Fruit fly (Drosophila melanogaster) whole organism, embryonic: Measurements from ENCODE around the gene CG42240.

ENCODE experiments used
- Bteb2 ChIP-seq: fragments of 200-800 bp; sonication (Bioruptor generic); optimal IDR thresholded peaks from 2 replicates; lab custom pipeline; 2016; ENCODE audit warnings: missing biosample characterization, missing genetic modification characterization
- CG10147 ChIP-seq: fragments of 200-800 bp; sonication (Bioruptor generic); optimal IDR thresholded peaks from 2 replicates; lab custom pipeline; 2019; ENCODE audit warnings: missing biosample characterization, mild to moderate bottlenecking, missing genetic modification characterization, moderate library complexity
- CG1024 ChIP-seq: fragments of 200-800 bp; sonication (Bioruptor generic); IDR thresholded peaks from 2 replicates; pipeline ENCODE4 v1.3.6; 2022; ENCODE audit warnings: missing biosample characterization, missing genetic modification characterization
- CG10979 ChIP-seq: fragments of 200-800 bp; sonication (Bioruptor generic); optimal IDR thresholded peaks from 2 replicates; lab custom pipeline; 2018; ENCODE audit warnings: missing biosample characterization, mild to moderate bottlenecking, missing genetic modification characterization, moderate library complexity
- CG12071 ChIP-seq: fragments of 200-800 bp; sonication (Bioruptor generic); optimal IDR thresholded peaks from 3 replicates; lab custom pipeline; 2018; ENCODE audit warnings: missing biosample characterization, mild to moderate bottlenecking, missing genetic modification characterization
- CG12104 ChIP-seq: fragments of 200-800 bp; sonication (Bioruptor generic); optimal IDR thresholded peaks from 3 replicates; lab custom pipeline; 2016; ENCODE audit warnings: missing biosample characterization, missing genetic modification characterization
- CG12219 ChIP-seq: fragments of 200-800 bp; sonication (Bioruptor generic); optimal IDR thresholded peaks from 3 replicates; lab custom pipeline; 2018; ENCODE audit warnings: missing biosample characterization, mild to moderate bottlenecking, missing genetic modification characterization
- CG13424 ChIP-seq: fragments of 200-800 bp; sonication (Bioruptor generic); optimal IDR thresholded peaks from 2 replicates; lab custom pipeline; 2019; ENCODE audit warnings: missing biosample characterization, mild to moderate bottlenecking, missing genetic modification characterization, moderate library complexity
- CG16813 ChIP-seq: fragments of 200-800 bp; sonication (Bioruptor generic); IDR thresholded peaks from 3 replicates; pipeline ENCODE4 v1.3.6; 2022; ENCODE audit warnings: missing biosample characterization, missing genetic modification characterization; ENCODE audit not compliant: partially characterized antibody
- CG17612 ChIP-seq: fragments of 200-800 bp; sonication (Bioruptor generic); IDR thresholded peaks from 2 replicates; pipeline ENCODE4 v1.3.6; 2022; ENCODE audit warnings: missing biosample characterization, missing genetic modification characterization
- CG1792 ChIP-seq: fragments of 200-800 bp; sonication (Bioruptor generic); optimal IDR thresholded peaks from 2 replicates; lab custom pipeline; 2016; ENCODE audit warnings: missing biosample characterization, missing genetic modification characterization
- CG34422 ChIP-seq: fragments of 200-800 bp; sonication (Bioruptor generic); IDR thresholded peaks from 3 replicates; pipeline ENCODE4 v1.3.6; 2022; ENCODE audit warnings: missing biosample characterization, missing genetic modification characterization
- CG4424 ChIP-seq: fragments of 200-800 bp; sonication (Bioruptor generic); optimal IDR thresholded peaks from 3 replicates; lab custom pipeline; 2016; ENCODE audit warnings: missing biosample characterization, missing genetic modification characterization
- CG5245 ChIP-seq: fragments of 200-800 bp; sonication (Bioruptor generic); optimal IDR thresholded peaks from 3 replicates; lab custom pipeline; 2016; ENCODE audit warnings: missing biosample characterization, missing genetic modification characterization
- CG6254 ChIP-seq: fragments of 200-800 bp; sonication (Bioruptor generic); optimal IDR thresholded peaks from 3 replicates; lab custom pipeline; 2017; ENCODE audit warnings: mild to moderate bottlenecking, missing biosample characterization, missing genetic modification reagents, missing genetic modification characterization
- CG7745 ChIP-seq: fragments of 200-800 bp; sonication (Bioruptor generic); optimal IDR thresholded peaks from 2 replicates; lab custom pipeline; 2018; ENCODE audit warnings: missing biosample characterization, mild to moderate bottlenecking, missing genetic modification characterization, moderate library complexity
- CG7839 ChIP-seq: fragments of 200-800 bp; sonication (Bioruptor generic); optimal IDR thresholded peaks from 3 replicates; lab custom pipeline; 2018; ENCODE audit warnings: missing biosample characterization, mild to moderate bottlenecking, missing genetic modification characterization, moderate library complexity
- CG9215 ChIP-seq: fragments of 200-800 bp; sonication (Bioruptor generic); IDR thresholded peaks from 2 replicates; pipeline ENCODE4 v1.3.6; 2022; ENCODE audit warnings: missing biosample characterization, missing genetic modification characterization
- CG9817 ChIP-seq: fragments of 200-800 bp; sonication (Bioruptor generic); optimal IDR thresholded peaks from 2 replicates; lab custom pipeline; 2018; ENCODE audit warnings: missing biosample characterization, mild to moderate bottlenecking, missing genetic modification characterization, moderate library complexity
- D19A ChIP-seq: fragments of 200-800 bp; optimal IDR thresholded peaks from 3 replicates; lab custom pipeline; 2019; ENCODE audit warnings: missing biosample characterization, mild to moderate bottlenecking, missing genetic modification characterization, moderate library complexity
- Dip3 ChIP-seq: fragments of 200-800 bp; sonication (Bioruptor generic); optimal IDR thresholded peaks from 3 replicates; lab custom pipeline; 2016; ENCODE audit warnings: missing biosample characterization, missing genetic modification characterization
- HHEX ChIP-seq: fragments of 200-800 bp; sonication (Bioruptor generic); optimal IDR thresholded peaks from 3 replicates; lab custom pipeline; 2017; ENCODE audit warnings: missing biosample characterization, mild to moderate bottlenecking, missing genetic modification characterization, missing genetic modification reagents
- HLH3B ChIP-seq: fragments of 200-800 bp; sonication (Bioruptor generic); IDR thresholded peaks from 2 replicates; pipeline ENCODE4 v1.3.6; 2022; ENCODE audit warnings: missing biosample characterization, missing genetic modification characterization
- HmgD ChIP-seq: fragments of 200-800 bp; sonication (Bioruptor generic); optimal IDR thresholded peaks from 3 replicates; lab custom pipeline; 2016; ENCODE audit warnings: missing biosample characterization, missing genetic modification characterization
- Hmx ChIP-seq: fragments of 200-800 bp; sonication (Bioruptor generic); optimal IDR thresholded peaks from 2 replicates; lab custom pipeline; 2016; ENCODE audit warnings: missing biosample characterization, missing genetic modification characterization
- Hr78 ChIP-seq, 2 experiments: fragments of 200-800 bp in 1 of 2; fragments of >200 bp in 1 of 2; sonication (Bioruptor generic) in 1 of 2; optimal IDR thresholded peaks; 2 replicates each; lab custom pipeline; 2017 to 2019; ENCODE audit warnings: missing biosample characterization in 2 of 2, missing genetic modification characterization in 2 of 2, mild to moderate bottlenecking in 1 of 2, moderate library complexity in 1 of 2
- Hsf ChIP-seq: fragments of 200-800 bp; sonication (Bioruptor generic); optimal IDR thresholded peaks from 3 replicates; lab custom pipeline; 2016; ENCODE audit warnings: missing biosample characterization, missing genetic modification characterization
- MBD-R2 ChIP-seq: fragments of 200-800 bp; sonication (Bioruptor generic); IDR thresholded peaks from 2 replicates; pipeline ENCODE4 v1.3.6; 2022; ENCODE audit warnings: missing biosample characterization, missing genetic modification characterization
- Rfx ChIP-seq: fragments of 200-800 bp; sonication (Bioruptor generic); IDR thresholded peaks from 2 replicates; pipeline ENCODE4 v1.3.6; 2022; ENCODE audit warnings: missing biosample characterization, missing genetic modification characterization
- ap ChIP-seq: fragments of 200-800 bp; sonication (Bioruptor generic); IDR thresholded peaks from 2 replicates; pipeline ENCODE4 v1.3.6; 2022; ENCODE audit warnings: missing biosample characterization, missing genetic modification characterization
- ara ChIP-seq: fragments of 200-800 bp; sonication (Bioruptor generic); IDR thresholded peaks from 2 replicates; pipeline ENCODE4 v1.3.6; 2022; ENCODE audit warnings: missing biosample characterization, missing genetic modification characterization
- ato ChIP-seq: fragments of 200-800 bp; sonication (Bioruptor generic); IDR thresholded peaks from 2 replicates; pipeline ENCODE4 v1.3.6; 2022; ENCODE audit warnings: missing biosample characterization, missing genetic modification characterization; ENCODE audit not compliant: partially characterized antibody
- bsh ChIP-seq, 2 experiments: fragments of 200-800 bp; sonication (Bioruptor generic); optimal IDR thresholded peaks; 2 replicates each; lab custom pipeline; 2017 to 2018; ENCODE audit warnings: mild to moderate bottlenecking in 2 of 2, missing biosample characterization in 2 of 2, missing genetic modification characterization in 2 of 2, moderate library complexity in 1 of 2
- chinmo ChIP-seq: fragments of 200-800 bp; sonication (Bioruptor generic); IDR thresholded peaks from 4 replicates; pipeline ENCODE4 v1.3.6; 2022; ENCODE audit warnings: missing biosample characterization, missing genetic modification characterization; ENCODE audit not compliant: partially characterized antibody
- ci ChIP-seq: fragments of 200-800 bp; sonication (Bioruptor generic); IDR thresholded peaks from 3 replicates; pipeline ENCODE4 v1.3.6; 2022; ENCODE audit warnings: missing biosample characterization, missing genetic modification characterization
- corto ChIP-seq: fragments of 200-800 bp; sonication (Bioruptor generic); optimal IDR thresholded peaks from 2 replicates; lab custom pipeline; 2016; ENCODE audit warnings: missing biosample characterization, mild to moderate bottlenecking, missing genetic modification characterization, moderate library complexity
- dan ChIP-seq: fragments of 200-800 bp; sonication (Bioruptor generic); IDR thresholded peaks from 2 replicates; pipeline ENCODE4 v1.3.6; 2022; ENCODE audit warnings: missing biosample characterization, missing genetic modification characterization
- dati ChIP-seq: fragments of 200-800 bp; sonication (Bioruptor generic); IDR thresholded peaks from 2 replicates; pipeline ENCODE4 v1.3.6; 2022; ENCODE audit warnings: missing biosample characterization, missing genetic modification characterization
- ems ChIP-seq: fragments of 200-800 bp; sonication (Bioruptor generic); optimal IDR thresholded peaks from 3 replicates; lab custom pipeline; 2016; ENCODE audit warnings: missing biosample characterization, missing genetic modification characterization
- fd3F ChIP-seq: fragments of 200-800 bp; sonication (Bioruptor generic); optimal IDR thresholded peaks from 2 replicates; lab custom pipeline; 2018; ENCODE audit warnings: missing biosample characterization, mild to moderate bottlenecking, missing genetic modification characterization, moderate library complexity
- fru ChIP-seq: fragments of >200 bp; optimal IDR thresholded peaks from 2 replicates; lab custom pipeline; 2017
- fu2 ChIP-seq: fragments of 200-800 bp; sonication (Bioruptor generic); optimal IDR thresholded peaks from 2 replicates; lab custom pipeline; 2016; ENCODE audit warnings: missing biosample characterization, missing genetic modification characterization
- org-1 ChIP-seq: fragments of 200-800 bp; sonication (Bioruptor generic); optimal IDR thresholded peaks from 2 replicates; lab custom pipeline; 2017; ENCODE audit warnings: missing biosample characterization, missing genetic modification characterization
- sc ChIP-seq, 3 experiments: fragments of >200 bp in 2 of 3; fragments of 200-800 bp in 1 of 3; sonication (Bioruptor generic) in 1 of 3; optimal IDR thresholded peaks; 2 replicates in 2 of 3; 3 replicates in 1 of 3; lab custom pipeline; 2017; ENCODE audit warnings: mild to moderate bottlenecking in 1 of 3, missing biosample characterization in 1 of 3, missing genetic modification characterization in 1 of 3, missing genetic modification reagents in 1 of 3
- sens ChIP-seq: fragments of 200-800 bp; sonication (Bioruptor generic); peaks from one replicate; lab custom pipeline; 2016; ENCODE audit warnings: missing biosample characterization, missing genetic modification characterization
- sima ChIP-seq: fragments of 200-800 bp; sonication (Bioruptor generic); optimal IDR thresholded peaks from 2 replicates; lab custom pipeline; 2016; ENCODE audit warnings: missing biosample characterization, missing genetic modification characterization
- slbo ChIP-seq: fragments of 200-800 bp; sonication (Bioruptor generic); IDR thresholded peaks from 2 replicates; pipeline ENCODE4 v1.3.6; 2022; ENCODE audit warnings: missing biosample characterization, missing genetic modification characterization
- so ChIP-seq: fragments of 200-800 bp; sonication (Bioruptor generic); IDR thresholded peaks from 3 replicates; pipeline ENCODE4 v1.3.6; 2022; ENCODE audit warnings: missing biosample characterization, missing genetic modification characterization
- sqz ChIP-seq: fragments of 200-800 bp; sonication (Bioruptor generic); optimal IDR thresholded peaks from 3 replicates; lab custom pipeline; 2018; ENCODE audit warnings: missing biosample characterization, mild to moderate bottlenecking, missing genetic modification characterization
- ssp ChIP-seq: fragments of 200-800 bp; sonication (Bioruptor generic); IDR thresholded peaks from 2 replicates; pipeline ENCODE4 v1.3.6; 2022; ENCODE audit warnings: missing biosample characterization, missing genetic modification characterization
- unc-4 ChIP-seq: fragments of 200-800 bp; sonication (Bioruptor generic); IDR thresholded peaks from 2 replicates; pipeline ENCODE4 v1.3.6; 2022; ENCODE audit warnings: missing biosample characterization, missing genetic modification characterization; ENCODE audit not compliant: partially characterized antibody

Gene CG42240

DNA sequence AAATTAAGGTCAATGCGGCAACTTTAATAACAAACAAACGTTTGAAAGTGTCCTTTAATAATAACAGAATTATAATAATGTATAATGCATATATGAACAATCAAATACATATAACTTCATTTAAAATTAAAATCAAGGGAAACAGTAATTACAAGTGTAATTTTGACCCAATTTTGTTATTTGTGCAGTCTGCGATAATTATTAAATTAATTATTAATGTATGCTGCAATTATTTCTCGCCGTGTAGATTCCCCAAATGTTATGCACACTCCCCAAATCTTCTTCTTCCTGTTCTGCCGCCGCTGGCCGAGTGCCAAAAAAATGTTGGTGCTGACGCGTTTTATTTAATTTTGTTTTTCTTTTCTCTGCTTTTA lies 23.0 kb downstream of the CG42240 start (continued):
- TF ChIP-seq CG12071 (GFP tag; lab: Kevin White, UChicago) (peak; percentile 70), fu2 (GFP tag; lab: Kevin White, UChicago) (no peak), CG16813 (GFP tag; lab: Robert Waterston, UW) (no peak), CG5245 (GFP tag; lab: Kevin White, UChicago) (peak; percentile 65), CG12104 (GFP tag; lab: Kevin White, UChicago) (peak; percentile 82), org-1 (GFP tag; lab: Kevin White, UChicago) (peak; percentile 87), sens (peak; percentile 87), CG12219 (GFP tag; lab: Kevin White, UChicago) (peak; percentile 77), ci (GFP tag; lab: Robert Waterston, UW) (peak; percentile 87), CG17612 (peak; percentile 60; the same call in 1 of the 2 replicates), CG4424 (GFP tag; lab: Kevin White, UChicago) (peak; percentile 84), Hr78 (GFP tag; optimal IDR thresholded peaks at IDR 0.05; lab: Kevin White, UChicago) (peak in 1 of 2 experiments; percentile 81), ems (GFP tag; lab: Kevin White, UChicago) (peak; percentile 9), CG1024 (peak; percentile 61; the same call in 1 of the 2 replicates), CG13424 (tag; lab: Kevin White, UChicago) (peak; percentile 93), CG9817 (tag; lab: Kevin White, UChicago) (peak; percentile 84), chinmo (GFP tag; lab: Robert Waterston, UW) (no peak), sc (optimal IDR thresholded peaks at IDR 0.05; lab: Kevin White, UChicago) (no peak), sc (GFP tag; optimal IDR thresholded peaks at IDR 0.05; lab: Kevin White, UChicago) (peak; percentile 77), dan (GFP tag; lab: Robert Waterston, UW) (no peak), CG1792 (no peak), MBD-R2 (GFP tag; lab: Robert Waterston, UW) (peak; percentile 40; the same call in 1 of the 2 replicates), ara (GFP tag; lab: Robert Waterston, UW) (peak; percentile 78), Rfx (peak; percentile 80), corto (GFP tag; lab: Kevin White, UChicago) (no peak), fru (lab: Kevin White, UChicago) (no peak), Bteb2 (no peak), HLH3B (GFP tag; lab: Robert Waterston, UW) (peak; percentile 86), ssp (GFP tag; lab: Robert Waterston, UW) (peak; percentile 69), CG10979 (tag; lab: Kevin White, UChicago) (peak; percentile 91), dati (0 out of 2 replicates have a peak, but pooled peaks have one; percentile 25), sqz (GFP tag; lab: Kevin White, UChicago) (peak; percentile 84), CG10147 (peak; percentile 87), Hsf (GFP tag; lab: Kevin White, UChicago) (peak; percentile 72), CG9215 (GFP tag; lab: Robert Waterston, UW) (peak; percentile 73), ap (peak; percentile 69), D19A (tag; lab: Kevin White, UChicago) (peak; percentile 84), HHEX (peak; percentile 85), ato (GFP tag; lab: Robert Waterston, UW) (no peak), slbo (GFP tag; lab: Robert Waterston, UW) (peak; percentile 81), HmgD (GFP tag; lab: Kevin White, UChicago) (no peak), unc-4 (GFP tag; lab: Robert Waterston, UW) (no peak), CG7745 (tag; lab: Kevin White, UChicago) (no peak), Hmx (peak; percentile 32), CG7839 (peak; percentile 93), Dip3 (GFP tag; lab: Kevin White, UChicago) (peak; percentile 13), CG6254 (GFP tag; lab: Kevin White, UChicago) (peak; percentile 72), so (peak; percentile 90), bsh (GFP tag; optimal IDR thresholded peaks at IDR 0.05; lab: Kevin White, UChicago) (peak in 1 of 2 experiments; percentile 91), CG34422 (GFP tag; lab: Robert Waterston, UW) (peak; percentile 85), fd3F (GFP tag; lab: Kevin White, UChicago) (peak; percentile 69), sima (GFP tag; lab: Kevin White, UChicago) (no peak)
